Fruit fly (Drosophila melanogaster) whole organism, embryonic: ENCODE measurements around the gene CG15406.
A peak's percentile ranks its signal among the peaks of the same experiment; 100 is the strongest.

Experiments
- Atf3 ChIP-seq: fragments of 200-800 bp; sonication (Bioruptor generic); optimal IDR thresholded peaks from 3 replicates; lab custom pipeline; 2016; ENCODE audit warnings: missing biosample characterization, missing genetic modification characterization
- CG10431 ChIP-seq: fragments of 200-800 bp; sonication (Bioruptor generic); optimal IDR thresholded peaks from 3 replicates; lab custom pipeline; 2018; ENCODE audit warnings: missing biosample characterization, mild to moderate bottlenecking, missing genetic modification characterization
- CG10565 ChIP-seq: fragments of 200-800 bp; sonication (Bioruptor generic); optimal IDR thresholded peaks from 3 replicates; lab custom pipeline; 2016; ENCODE audit warnings: missing biosample characterization, mild to moderate bottlenecking, missing genetic modification characterization
- CG10979 ChIP-seq: fragments of 200-800 bp; sonication (Bioruptor generic); optimal IDR thresholded peaks from 2 replicates; lab custom pipeline; 2018; ENCODE audit warnings: missing biosample characterization, mild to moderate bottlenecking, missing genetic modification characterization, moderate library complexity
- CG11247 ChIP-seq: fragments of 200-800 bp; sonication (Bioruptor generic); IDR thresholded peaks from 2 replicates; pipeline ENCODE4 v1.3.6; 2022; ENCODE audit warnings: missing biosample characterization, missing genetic modification characterization
- CG12104 ChIP-seq: fragments of 200-800 bp; sonication (Bioruptor generic); optimal IDR thresholded peaks from 3 replicates; lab custom pipeline; 2016; ENCODE audit warnings: missing biosample characterization, missing genetic modification characterization
- CG12744 ChIP-seq: fragments of 200-800 bp; sonication (Bioruptor generic); optimal IDR thresholded peaks from 2 replicates; lab custom pipeline; 2016; ENCODE audit warnings: missing biosample characterization, missing genetic modification characterization
- CG13123 ChIP-seq: fragments of 200-800 bp; sonication (Bioruptor generic); optimal IDR thresholded peaks from 2 replicates; lab custom pipeline; 2016; ENCODE audit warnings: missing biosample characterization, missing genetic modification characterization
- CG14014 ChIP-seq: fragments of 200-800 bp; sonication (Bioruptor generic); IDR thresholded peaks from 2 replicates; pipeline ENCODE4 v1.3.6; 2022; ENCODE audit warnings: missing biosample characterization, missing genetic modification characterization
- CG16815 ChIP-seq: fragments of 200-800 bp; sonication (Bioruptor generic); optimal IDR thresholded peaks from 3 replicates; lab custom pipeline; 2017; ENCODE audit warnings: missing biosample characterization, mild to moderate bottlenecking, missing genetic modification characterization
- CG16863 ChIP-seq: fragments of 200-800 bp; sonication (Bioruptor generic); optimal IDR thresholded peaks from 3 replicates; lab custom pipeline; 2016; ENCODE audit warnings: missing biosample characterization, missing genetic modification characterization
- CG17361 ChIP-seq: fragments of 200-800 bp; sonication (Bioruptor generic); IDR thresholded peaks from 3 replicates; pipeline ENCODE4 v1.3.6; 2022; ENCODE audit warnings: missing biosample characterization, missing genetic modification characterization
- CG34376 ChIP-seq: fragments of 200-800 bp; sonication (Bioruptor generic); optimal IDR thresholded peaks from 2 replicates; lab custom pipeline; 2018; ENCODE audit warnings: missing biosample characterization, mild to moderate bottlenecking, missing genetic modification characterization
- CG3847 ChIP-seq: fragments of 200-800 bp; sonication (Bioruptor generic); IDR thresholded peaks from 2 replicates; pipeline ENCODE4 v1.3.6; 2022; ENCODE audit warnings: missing biosample characterization, missing genetic modification characterization
- CG4424 ChIP-seq: fragments of 200-800 bp; sonication (Bioruptor generic); optimal IDR thresholded peaks from 3 replicates; lab custom pipeline; 2016; ENCODE audit warnings: missing biosample characterization, missing genetic modification characterization
- CG6683 ChIP-seq: fragments of 200-800 bp; sonication (Bioruptor generic); optimal IDR thresholded peaks from 2 replicates; lab custom pipeline; 2017; ENCODE audit warnings: missing biosample characterization, mild to moderate bottlenecking, missing genetic modification characterization, missing genetic modification reagents
- D19A ChIP-seq: fragments of 200-800 bp; optimal IDR thresholded peaks from 3 replicates; lab custom pipeline; 2019; ENCODE audit warnings: missing biosample characterization, mild to moderate bottlenecking, missing genetic modification characterization, moderate library complexity
- Dad ChIP-seq: fragments of 200-800 bp; sonication (Bioruptor generic); optimal IDR thresholded peaks from 3 replicates; lab custom pipeline; 2016; ENCODE audit warnings: missing biosample characterization, missing genetic modification characterization
- Eip74EF ChIP-seq, 2 experiments: fragments of 200-800 bp in 1 of 2; fragments of >200 bp in 1 of 2; sonication (Bioruptor generic) in 1 of 2; optimal IDR thresholded peaks; 2 replicates each; lab custom pipeline; 2017 to 2019; ENCODE audit warnings: missing biosample characterization in 2 of 2, missing genetic modification characterization in 2 of 2, mild to moderate bottlenecking in 1 of 2, moderate library complexity in 1 of 2
- HHEX ChIP-seq: fragments of 200-800 bp; sonication (Bioruptor generic); optimal IDR thresholded peaks from 3 replicates; lab custom pipeline; 2017; ENCODE audit warnings: missing biosample characterization, mild to moderate bottlenecking, missing genetic modification characterization, missing genetic modification reagents
- Hr39 ChIP-seq: fragments of >200 bp; optimal IDR thresholded peaks from 2 replicates; lab custom pipeline; 2017
- Hr51 ChIP-seq, 2 experiments: fragments of 200-800 bp; sonication (Bioruptor generic); optimal IDR thresholded peaks; 2 replicates in 1 of 2; 3 replicates in 1 of 2; lab custom pipeline; 2016 to 2018; ENCODE audit warnings: missing biosample characterization in 2 of 2, missing genetic modification characterization in 2 of 2, mild to moderate bottlenecking in 1 of 2, moderate library complexity in 1 of 2
- Lhr ChIP-seq: fragments of 200-800 bp; sonication (Bioruptor generic); optimal IDR thresholded peaks from 3 replicates; lab custom pipeline; 2017; ENCODE audit warnings: mild to moderate bottlenecking, missing biosample characterization, missing genetic modification reagents, missing genetic modification characterization
- Lpt ChIP-seq: fragments of >200 bp; optimal IDR thresholded peaks from 2 replicates; lab custom pipeline; 2018; ENCODE audit warnings: missing biosample characterization, missing genetic modification characterization
- NC2β ChIP-seq: fragments of 200-800 bp; sonication (Bioruptor generic); optimal IDR thresholded peaks from 2 replicates; lab custom pipeline; 2016; ENCODE audit warnings: missing biosample characterization, missing genetic modification characterization
- NFAT ChIP-seq: fragments of 200-800 bp; sonication (Bioruptor generic); IDR thresholded peaks from 2 replicates; pipeline ENCODE4 v1.3.6; 2022; ENCODE audit warnings: missing biosample characterization, missing genetic modification characterization
- Nf-YC ChIP-seq: fragments of 200-800 bp; optimal IDR thresholded peaks from 3 replicates; lab custom pipeline; 2019; ENCODE audit warnings: missing biosample characterization, mild to moderate bottlenecking, missing genetic modification characterization, moderate library complexity
- Sin3A ChIP-seq: fragments of >200 bp; optimal IDR thresholded peaks from 2 replicates; lab custom pipeline; 2018
- Ssrp ChIP-seq: fragments of 200-800 bp; sonication (Bioruptor generic); optimal IDR thresholded peaks from 2 replicates; lab custom pipeline; 2018; ENCODE audit warnings: missing biosample characterization, mild to moderate bottlenecking, missing genetic modification characterization, moderate library complexity
- al ChIP-seq: fragments of 200-800 bp; sonication (Bioruptor generic); IDR thresholded peaks from 2 replicates; pipeline ENCODE4 v1.3.6; 2022; ENCODE audit warnings: missing biosample characterization, missing genetic modification characterization
- ash1 ChIP-seq: fragments of 200-800 bp; sonication (Bioruptor generic); optimal IDR thresholded peaks from 2 replicates; lab custom pipeline; 2018; ENCODE audit warnings: missing biosample characterization, mild to moderate bottlenecking, missing genetic modification characterization
- cato ChIP-seq: fragments of 200-800 bp; sonication (Bioruptor generic); optimal IDR thresholded peaks from 2 replicates; lab custom pipeline; 2016; ENCODE audit warnings: missing biosample characterization, missing genetic modification characterization, borderline replicate concordance
- chm ChIP-seq: fragments of 200-800 bp; sonication (Bioruptor generic); IDR thresholded peaks from 2 replicates; pipeline ENCODE4 v1.3.6; 2022; ENCODE audit warnings: missing biosample characterization, missing genetic modification characterization
- crp ChIP-seq, 2 experiments: fragments of 200-800 bp; sonication (Bioruptor generic); optimal IDR thresholded peaks; 2 replicates in 1 of 2; 3 replicates in 1 of 2; lab custom pipeline; 2017; ENCODE audit warnings: missing biosample characterization in 2 of 2, missing genetic modification characterization in 2 of 2, mild to moderate bottlenecking in 1 of 2, moderate library complexity in 1 of 2
- en ChIP-seq: fragments of 200-800 bp; sonication (Bioruptor generic); optimal IDR thresholded peaks from 2 replicates; lab custom pipeline; 2016; ENCODE audit warnings: missing biosample characterization, missing genetic modification characterization
- gsb-n ChIP-seq: fragments of 200-800 bp; sonication (Bioruptor generic); optimal IDR thresholded peaks from 3 replicates; lab custom pipeline; 2018; ENCODE audit warnings: missing biosample characterization, mild to moderate bottlenecking, missing genetic modification characterization
- h ChIP-seq: fragments of >200 bp; optimal IDR thresholded peaks from 2 replicates; lab custom pipeline; 2017
- her ChIP-seq: fragments of 200-800 bp; sonication (Bioruptor generic); optimal IDR thresholded peaks from 2 replicates; lab custom pipeline; 2016; ENCODE audit warnings: missing biosample characterization, missing genetic modification characterization
- ind ChIP-seq: fragments of 200-800 bp; sonication (Bioruptor generic); optimal IDR thresholded peaks from 3 replicates; lab custom pipeline; 2016; ENCODE audit warnings: missing biosample characterization, missing genetic modification characterization
- klu ChIP-seq: fragments of 200-800 bp; sonication (Bioruptor generic); IDR thresholded peaks from 2 replicates; pipeline ENCODE4 v1.3.6; 2022; ENCODE audit warnings: missing biosample characterization, missing genetic modification characterization
- lab ChIP-seq: fragments of 200-800 bp; sonication (Bioruptor generic); optimal IDR thresholded peaks from 3 replicates; lab custom pipeline; 2017; ENCODE audit warnings: missing biosample characterization, missing genetic modification characterization, mild to moderate bottlenecking, moderate library complexity, missing genetic modification reagents
- lilli ChIP-seq: fragments of 200-800 bp; sonication (Bioruptor generic); optimal IDR thresholded peaks from 3 replicates; lab custom pipeline; 2016; ENCODE audit warnings: missing biosample characterization, missing genetic modification characterization
- nau ChIP-seq: fragments of 200-800 bp; sonication (Bioruptor generic); optimal IDR thresholded peaks from 3 replicates; lab custom pipeline; 2017; ENCODE audit warnings: missing biosample characterization, mild to moderate bottlenecking, missing genetic modification characterization, missing genetic modification reagents
- pan ChIP-seq, 4 experiments: fragments of >200 bp in 3 of 4; fragments of 200-800 bp in 1 of 4; sonication (Bioruptor generic) in 1 of 4; optimal IDR thresholded peaks in 3 of 4; IDR thresholded peaks in 1 of 4; 2 replicates each; pipeline versions ENCODE4 v1.3.6 to Lab custom; 2017 to 2022; ENCODE audit warnings: missing biosample characterization in 2 of 4, missing genetic modification characterization in 2 of 4, mixed read lengths in 1 of 4
- pfk ChIP-seq: fragments of 200-800 bp; sonication (Bioruptor generic); optimal IDR thresholded peaks from 2 replicates; lab custom pipeline; 2018; ENCODE audit warnings: missing biosample characterization, mild to moderate bottlenecking, missing genetic modification characterization, moderate library complexity
- phol ChIP-seq: fragments of 200-800 bp; sonication (Bioruptor generic); optimal IDR thresholded peaks from 3 replicates; lab custom pipeline; 2018; ENCODE audit warnings: missing biosample characterization, mild to moderate bottlenecking, missing genetic modification characterization, moderate library complexity
- pnt ChIP-seq: fragments of 200-800 bp; sonication (Bioruptor generic); optimal IDR thresholded peaks from 3 replicates; lab custom pipeline; 2016; ENCODE audit warnings: missing biosample characterization, missing genetic modification characterization
- row ChIP-seq: fragments of 200-800 bp; sonication (Bioruptor generic); IDR thresholded peaks from 3 replicates; pipeline ENCODE4 v1.3.6; 2022; ENCODE audit warnings: missing biosample characterization, missing genetic modification characterization
- unc-4 ChIP-seq: fragments of 200-800 bp; sonication (Bioruptor generic); IDR thresholded peaks from 2 replicates; pipeline ENCODE4 v1.3.6; 2022; ENCODE audit warnings: missing biosample characterization, missing genetic modification characterization; ENCODE audit not compliant: partially characterized antibody

The CG15406 gene

DNA sequence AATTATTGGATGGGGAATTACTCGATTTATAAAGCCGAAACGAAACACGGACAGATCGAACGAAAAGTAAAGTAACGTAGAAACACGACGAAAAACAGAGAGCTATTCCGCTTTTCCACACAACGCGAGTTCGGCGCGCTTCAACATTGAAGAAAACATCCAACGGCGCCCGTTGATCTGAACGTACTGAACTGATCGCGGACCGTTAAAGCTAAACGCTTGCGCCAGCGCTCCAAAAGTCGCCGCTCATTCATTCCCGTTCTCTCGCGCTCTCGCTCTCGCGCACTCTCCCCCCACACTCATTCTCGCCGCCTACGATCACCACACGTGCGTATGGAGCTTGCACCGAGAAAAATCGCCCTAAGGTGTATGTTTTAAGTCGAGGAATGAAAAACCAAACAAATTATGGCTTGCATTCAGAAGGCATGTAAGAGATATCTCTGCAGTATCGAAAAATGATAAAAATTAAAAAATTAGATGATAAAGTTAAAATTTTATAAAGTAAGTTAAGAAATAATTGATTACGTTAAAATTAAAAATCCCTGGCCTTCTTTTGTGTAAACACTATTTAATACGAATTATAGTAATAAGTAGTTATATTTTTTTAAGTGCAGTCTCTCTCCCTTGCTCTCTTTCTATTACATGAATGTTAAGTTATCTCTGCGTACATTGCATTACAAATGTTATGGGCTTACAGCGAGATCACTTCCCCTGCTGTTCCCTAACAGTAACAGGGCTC is 45.8 kb downstream of the CG15406 start, which contains the start of gene E23 (continued):
- TF ChIP-seq Hr51 (GFP tag; optimal IDR thresholded peaks at IDR 0.05; lab: Kevin White, UChicago) (peak; percentile 96 to 100), Ssrp (peak; percentile 99), CG4424 (peak; percentile 99), NFAT (GFP tag; lab: Robert Waterston, UW) (peak; percentile 97), h (lab: Kevin White, UChicago) (no peak), CG16863 (GFP tag; lab: Kevin White, UChicago) (peak; percentile 94), Nf-YC (tag; lab: Kevin White, UChicago) (peak; percentile 93), CG12744 (GFP tag; lab: Kevin White, UChicago) (peak; percentile 93), Sin3A (lab: Kevin White, UChicago) (no peak), pnt (peak; percentile 92), al (GFP tag; lab: Robert Waterston, UW) (peak; percentile 98), lilli (GFP tag; lab: Kevin White, UChicago) (peak; percentile 98), pan (optimal IDR thresholded peaks at IDR 0.05; lab: Kevin White, UChicago) (no peak), pan (GFP tag; optimal IDR thresholded peaks at IDR 0.05 in 1 of 2, IDR thresholded peaks at IDR 0.05 in 1 of 2) (peak in 1 of 2 experiments; percentile 98), CG17361 (GFP tag; lab: Robert Waterston, UW) (peak; percentile 99), CG10565 (GFP tag; lab: Kevin White, UChicago) (peak; percentile 89), D19A (tag; lab: Kevin White, UChicago) (peak; percentile 98), CG14014 (GFP tag; lab: Robert Waterston, UW) (peak; percentile 98), HHEX (GFP tag; lab: Kevin White, UChicago) (peak; percentile 99), Lhr (GFP tag; lab: Kevin White, UChicago) (peak; percentile 97), CG10431 (GFP tag; lab: Kevin White, UChicago) (peak; percentile 97), row (GFP tag; lab: Robert Waterston, UW) (peak; percentile 99), Lpt (GFP tag; lab: Kevin White, UChicago) (no peak), Atf3 (peak; percentile 93), CG3847 (peak; percentile 98), unc-4 (GFP tag; lab: Robert Waterston, UW) (peak; percentile 40; the same call in 1 of the 2 replicates), CG34376 (GFP tag; lab: Kevin White, UChicago) (peak; percentile 96), gsb-n (tag; lab: Kevin White, UChicago) (peak; percentile 99), ind (GFP tag; lab: Kevin White, UChicago) (peak; percentile 98), CG11247 (GFP tag; lab: Robert Waterston, UW) (peak; percentile 96), CG13123 (GFP tag; lab: Kevin White, UChicago) (peak; percentile 97), cato (peak; percentile 98), phol (tag; lab: Kevin White, UChicago) (peak; percentile 99), lab (GFP tag; lab: Kevin White, UChicago) (peak; percentile 98), klu (GFP tag; lab: Robert Waterston, UW) (peak; percentile 98), CG10979 (tag; lab: Kevin White, UChicago) (peak; percentile 99), CG6683 (GFP tag; lab: Kevin White, UChicago) (peak; percentile 97), ash1 (peak; percentile 17), crp (GFP tag; optimal IDR thresholded peaks at IDR 0.05; lab: Kevin White, UChicago) (peak in 1 of 2 experiments; percentile 73), Dad (GFP tag; lab: Kevin White, UChicago) (peak; percentile 96), chm (GFP tag; lab: Robert Waterston, UW) (peak; percentile 95), her (GFP tag; lab: Kevin White, UChicago) (peak; percentile 83), Hr39 (lab: Kevin White, UChicago) (no peak), NC2β (GFP tag; lab: Kevin White, UChicago) (peak; percentile 92), nau (GFP tag; lab: Kevin White, UChicago) (peak; percentile 97), Eip74EF (GFP tag; optimal IDR thresholded peaks at IDR 0.05; lab: Kevin White, UChicago) (peak in 1 of 2 experiments; percentile 99), CG12104 (GFP tag; lab: Kevin White, UChicago) (peak; percentile 99), CG16815 (GFP tag; lab: Kevin White, UChicago) (peak; percentile 98), pfk (peak; percentile 40), en (GFP tag; lab: Kevin White, UChicago) (peak; percentile 76)
